Fruit fly (Drosophila melanogaster) whole organism, embryonic: ENCODE measurements around the gene CG18662.

Experiments
- BtbVII ChIP-seq: fragments of 200-800 bp; sonication (Bioruptor generic); optimal IDR thresholded peaks from 3 replicates; lab custom pipeline; 2017; ENCODE audit warnings: missing biosample characterization, mild to moderate bottlenecking, missing genetic modification characterization
- C15 ChIP-seq: fragments of 200-800 bp; sonication (Bioruptor generic); IDR thresholded peaks from 3 replicates; pipeline ENCODE4 v1.3.6; 2022; ENCODE audit warnings: missing biosample characterization, missing genetic modification characterization
- CG10462 ChIP-seq: fragments of 200-800 bp; sonication (Bioruptor generic); optimal IDR thresholded peaks from 2 replicates; lab custom pipeline; 2016; ENCODE audit warnings: missing biosample characterization, missing genetic modification characterization
- CG11085 ChIP-seq: fragments of 200-800 bp; sonication (Bioruptor generic); IDR thresholded peaks from 2 replicates; pipeline ENCODE4 v1.3.6; 2022; ENCODE audit warnings: missing biosample characterization, missing genetic modification characterization
- CG12219 ChIP-seq: fragments of 200-800 bp; sonication (Bioruptor generic); optimal IDR thresholded peaks from 3 replicates; lab custom pipeline; 2018; ENCODE audit warnings: missing biosample characterization, mild to moderate bottlenecking, missing genetic modification characterization
- CG12769 ChIP-seq: fragments of 200-800 bp; sonication (Bioruptor generic); optimal IDR thresholded peaks from 2 replicates; lab custom pipeline; 2019; ENCODE audit warnings: missing biosample characterization, mild to moderate bottlenecking, missing genetic modification characterization, moderate library complexity
- CG13775 ChIP-seq: fragments of 200-800 bp; sonication (Bioruptor generic); optimal IDR thresholded peaks from 3 replicates; lab custom pipeline; 2017; ENCODE audit warnings: missing biosample characterization, mild to moderate bottlenecking, missing genetic modification characterization
- CG14667 ChIP-seq: fragments of 200-800 bp; sonication (Bioruptor generic); IDR thresholded peaks from 2 replicates; pipeline ENCODE4 v1.3.6; 2022; ENCODE audit warnings: missing biosample characterization, missing genetic modification characterization
- CG17385 ChIP-seq: fragments of 200-800 bp; sonication (Bioruptor generic); optimal IDR thresholded peaks from 3 replicates; lab custom pipeline; 2018; ENCODE audit warnings: missing biosample characterization, mild to moderate bottlenecking, missing genetic modification characterization
- CG17829 ChIP-seq: fragments of 200-800 bp; optimal IDR thresholded peaks from 2 replicates; lab custom pipeline; 2019; ENCODE audit warnings: missing biosample characterization, mild to moderate bottlenecking, missing genetic modification characterization, moderate library complexity
- CG18011 ChIP-seq: fragments of 200-800 bp; sonication (Bioruptor generic); optimal IDR thresholded peaks from 2 replicates; lab custom pipeline; 2017; ENCODE audit warnings: missing biosample characterization, missing genetic modification characterization, mild to moderate bottlenecking, moderate library complexity, missing genotype
- CG34422 ChIP-seq: fragments of 200-800 bp; sonication (Bioruptor generic); IDR thresholded peaks from 3 replicates; pipeline ENCODE4 v1.3.6; 2022; ENCODE audit warnings: missing biosample characterization, missing genetic modification characterization
- CG4404 ChIP-seq: fragments of 200-800 bp; sonication (Bioruptor generic); IDR thresholded peaks from 2 replicates; pipeline ENCODE4 v1.3.6; 2022; ENCODE audit warnings: missing biosample characterization, missing genetic modification characterization
- CG4820 ChIP-seq: fragments of 200-800 bp; sonication (Bioruptor generic); optimal IDR thresholded peaks from 3 replicates; lab custom pipeline; 2016; ENCODE audit warnings: missing biosample characterization, missing genetic modification characterization
- CG6813 ChIP-seq: fragments of 200-800 bp; sonication (Bioruptor generic); optimal IDR thresholded peaks from 2 replicates; lab custom pipeline; 2017; ENCODE audit warnings: missing biosample characterization, missing genetic modification characterization, mild to moderate bottlenecking, moderate library complexity, missing genetic modification reagents
- CG8089 ChIP-seq: fragments of 200-800 bp; sonication (Bioruptor generic); optimal IDR thresholded peaks from 3 replicates; lab custom pipeline; 2016; ENCODE audit warnings: missing biosample characterization, missing genetic modification characterization
- CoRest ChIP-seq: fragments of 200-800 bp; sonication (Bioruptor generic); optimal IDR thresholded peaks from 3 replicates; lab custom pipeline; 2018; ENCODE audit warnings: missing biosample characterization, mild to moderate bottlenecking, missing genetic modification characterization, moderate library complexity
- Eip74EF ChIP-seq, 2 experiments: fragments of 200-800 bp in 1 of 2; fragments of >200 bp in 1 of 2; sonication (Bioruptor generic) in 1 of 2; optimal IDR thresholded peaks; 2 replicates each; lab custom pipeline; 2017 to 2019; ENCODE audit warnings: missing biosample characterization in 2 of 2, missing genetic modification characterization in 2 of 2, mild to moderate bottlenecking in 1 of 2, moderate library complexity in 1 of 2
- Ets65A ChIP-seq: fragments of 200-800 bp; sonication (Bioruptor generic); peaks from one replicate; lab custom pipeline; 2016; ENCODE audit warnings: missing biosample characterization, missing genetic modification characterization
- GATAe ChIP-seq: fragments of 200-800 bp; sonication (Bioruptor generic); conservative IDR thresholded peaks from 2 replicates; pipeline ENCODE4 v1.3.6; 2022; ENCODE audit warnings: missing biosample characterization, missing genetic modification characterization
- Med ChIP-seq: fragments of 200-800 bp; sonication (Bioruptor generic); peaks from one replicate; lab custom pipeline; 2016; ENCODE audit warnings: missing biosample characterization, missing genetic modification characterization, mild to moderate bottlenecking, inconsistent platforms, moderate library complexity
- Myb ChIP-seq: fragments of 200-800 bp; sonication (Bioruptor generic); optimal IDR thresholded peaks from 2 replicates; lab custom pipeline; 2016; ENCODE audit warnings: missing biosample characterization, missing genetic modification characterization
- abd-A ChIP-seq: fragments of 200-800 bp; sonication (Bioruptor generic); optimal IDR thresholded peaks from 3 replicates; lab custom pipeline; 2019; ENCODE audit warnings: missing biosample characterization, mild to moderate bottlenecking, missing genetic modification characterization, moderate library complexity
- al ChIP-seq: fragments of 200-800 bp; sonication (Bioruptor generic); IDR thresholded peaks from 2 replicates; pipeline ENCODE4 v1.3.6; 2022; ENCODE audit warnings: missing biosample characterization, missing genetic modification characterization
- bbx ChIP-seq: fragments of 200-800 bp; sonication (Bioruptor generic); IDR thresholded peaks from 2 replicates; pipeline ENCODE4 v1.3.6; 2022; ENCODE audit warnings: missing biosample characterization, missing genetic modification characterization; ENCODE audit not compliant: partially characterized antibody
- corto ChIP-seq: fragments of 200-800 bp; sonication (Bioruptor generic); optimal IDR thresholded peaks from 2 replicates; lab custom pipeline; 2016; ENCODE audit warnings: missing biosample characterization, mild to moderate bottlenecking, missing genetic modification characterization, moderate library complexity
- dmrt11E ChIP-seq: fragments of 200-800 bp; sonication (Bioruptor generic); optimal IDR thresholded peaks from 3 replicates; lab custom pipeline; 2018; ENCODE audit warnings: missing biosample characterization, mild to moderate bottlenecking, missing genetic modification characterization, moderate library complexity
- ems ChIP-seq: fragments of 200-800 bp; sonication (Bioruptor generic); optimal IDR thresholded peaks from 3 replicates; lab custom pipeline; 2016; ENCODE audit warnings: missing biosample characterization, missing genetic modification characterization
- en ChIP-seq: fragments of 200-800 bp; sonication (Bioruptor generic); optimal IDR thresholded peaks from 2 replicates; lab custom pipeline; 2016; ENCODE audit warnings: missing biosample characterization, missing genetic modification characterization
- ewg ChIP-seq: fragments of 200-800 bp; sonication (Bioruptor generic); optimal IDR thresholded peaks from 3 replicates; lab custom pipeline; 2017; ENCODE audit warnings: mild to moderate bottlenecking, missing biosample characterization, missing genetic modification reagents, missing genetic modification characterization
- gt ChIP-seq: fragments of 200-800 bp; sonication (Bioruptor generic); IDR thresholded peaks from 2 replicates; pipeline ENCODE4 v1.3.6; 2022; ENCODE audit warnings: missing biosample characterization, missing genetic modification characterization
- ind ChIP-seq: fragments of 200-800 bp; sonication (Bioruptor generic); optimal IDR thresholded peaks from 3 replicates; lab custom pipeline; 2016; ENCODE audit warnings: missing biosample characterization, missing genetic modification characterization
- kay ChIP-seq: fragments of 200-800 bp; sonication (Bioruptor generic); optimal IDR thresholded peaks from 2 replicates; lab custom pipeline; 2016; ENCODE audit warnings: missing biosample characterization, missing genetic modification characterization
- luna ChIP-seq: fragments of 200-800 bp; sonication (Bioruptor generic); optimal IDR thresholded peaks from 2 replicates; lab custom pipeline; 2016; ENCODE audit warnings: missing biosample characterization, missing genetic modification characterization
- nmo ChIP-seq: fragments of 200-800 bp; sonication (Bioruptor generic); optimal IDR thresholded peaks from 2 replicates; lab custom pipeline; 2018; ENCODE audit warnings: missing biosample characterization, mild to moderate bottlenecking, missing genetic modification characterization, moderate library complexity
- p53 ChIP-seq: fragments of 200-800 bp; sonication (Bioruptor generic); optimal IDR thresholded peaks from 2 replicates; lab custom pipeline; 2016; ENCODE audit warnings: missing biosample characterization, missing genetic modification characterization
- pita ChIP-seq: fragments of 200-800 bp; sonication (Bioruptor generic); optimal IDR thresholded peaks from 2 replicates; lab custom pipeline; 2017; ENCODE audit warnings: missing biosample characterization, mild to moderate bottlenecking, missing genetic modification characterization
- sens ChIP-seq: fragments of 200-800 bp; sonication (Bioruptor generic); peaks from one replicate; lab custom pipeline; 2016; ENCODE audit warnings: missing biosample characterization, missing genetic modification characterization
- tin ChIP-seq: fragments of 200-800 bp; sonication (Bioruptor generic); optimal IDR thresholded peaks from 3 replicates; lab custom pipeline; 2016; ENCODE audit warnings: missing biosample characterization, missing genetic modification characterization
- wek ChIP-seq: fragments of 200-800 bp; sonication (Bioruptor generic); optimal IDR thresholded peaks from 3 replicates; lab custom pipeline; 2018; ENCODE audit warnings: missing biosample characterization, mild to moderate bottlenecking, missing genetic modification characterization, moderate library complexity
- z ChIP-seq: fragments of 200-800 bp; sonication (Bioruptor generic); IDR thresholded peaks from 3 replicates; pipeline ENCODE4 v1.3.6; 2022; ENCODE audit warnings: missing biosample characterization, missing genetic modification characterization

CG18662 gene

DNA sequence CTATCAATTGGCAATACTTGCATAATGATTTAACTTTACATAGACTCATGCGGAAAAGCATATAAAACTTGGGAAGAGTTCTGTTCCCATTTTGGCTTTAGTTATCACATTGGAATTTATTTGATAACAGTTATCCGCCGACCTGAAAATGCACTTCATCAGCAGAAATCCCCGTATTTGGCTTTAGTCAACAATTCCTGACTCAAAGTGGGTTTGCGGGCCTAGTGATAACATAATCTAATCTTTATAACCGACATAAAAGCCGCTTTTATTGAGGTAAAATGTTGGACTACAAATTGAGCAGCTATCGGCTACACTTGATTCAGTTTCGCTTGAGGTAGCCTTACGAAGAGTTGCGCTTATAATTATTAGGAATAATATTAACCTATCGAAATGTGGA lies 29.8 kb downstream of the CG18662 start, which contains the start of gene CG9568 (continued):
- TF ChIP-seq CG8089 = no peak
- no peak for TF ChIP-seq ind
- TF ChIP-seq Myb = no peak
- peak; percentile 53 for TF ChIP-seq Med
- TF ChIP-seq Eip74EF (GFP tag; optimal IDR thresholded peaks at IDR 0.05; lab: Kevin White, UChicago) = no peak
- peak; percentile 37; the same call in 1 of the 2 replicates for TF ChIP-seq GATAe (GFP tag; lab: Robert Waterston, UW)
- TF ChIP-seq sens (GFP tag; lab: Kevin White, UChicago) = peak; percentile 42
- TF ChIP-seq bbx (GFP tag; lab: Robert Waterston, UW) = no peak
- no peak for TF ChIP-seq C15 (GFP tag; lab: Robert Waterston, UW)
- no peak for TF ChIP-seq CG14667 (GFP tag; lab: Robert Waterston, UW)
- no peak for TF ChIP-seq luna (GFP tag; lab: Kevin White, UChicago)
- no peak for TF ChIP-seq gt (GFP tag; lab: Robert Waterston, UW)
- peak; percentile 2 for TF ChIP-seq CG12219 (GFP tag; lab: Kevin White, UChicago)
- no peak for TF ChIP-seq ewg (GFP tag; lab: Kevin White, UChicago)
- TF ChIP-seq z (GFP tag; lab: Robert Waterston, UW) = no peak
- TF ChIP-seq CG17829 (tag; lab: Kevin White, UChicago) = no peak
- TF ChIP-seq Ets65A (GFP tag; lab: Kevin White, UChicago) = no peak
- TF ChIP-seq kay = no peak
- no peak for TF ChIP-seq CG11085 (GFP tag; lab: Robert Waterston, UW)
- no peak for TF ChIP-seq dmrt11E (tag; lab: Kevin White, UChicago)
- TF ChIP-seq BtbVII (GFP tag; lab: Kevin White, UChicago) = peak; percentile 14
- no peak for TF ChIP-seq ems (GFP tag; lab: Kevin White, UChicago)
- no peak for TF ChIP-seq p53 (GFP tag; lab: Kevin White, UChicago)
- peak; percentile 17 for TF ChIP-seq CG6813 (GFP tag; lab: Kevin White, UChicago)
- TF ChIP-seq CG4404 (GFP tag; lab: Robert Waterston, UW) = no peak
- TF ChIP-seq CG4820 (GFP tag; lab: Kevin White, UChicago) = no peak
- peak; percentile 13 for TF ChIP-seq CG12769 (tag; lab: Kevin White, UChicago)
- no peak for TF ChIP-seq CG34422
- TF ChIP-seq CoRest (tag; lab: Kevin White, UChicago) = no peak
- TF ChIP-seq CG17385 = peak; percentile 2
- TF ChIP-seq CG13775 (GFP tag; lab: Kevin White, UChicago) = no peak
- TF ChIP-seq CG10462 (GFP tag; lab: Kevin White, UChicago) = no peak
- TF ChIP-seq abd-A (tag; lab: Kevin White, UChicago) = no peak
- peak; percentile 42 for TF ChIP-seq wek (GFP tag; lab: Kevin White, UChicago)
- no peak for TF ChIP-seq pita
- no peak for TF ChIP-seq corto (GFP tag; lab: Kevin White, UChicago)
- TF ChIP-seq en (GFP tag; lab: Kevin White, UChicago) = no peak
- TF ChIP-seq CG18011 (GFP tag; lab: Kevin White, UChicago) = no peak
- no peak for TF ChIP-seq nmo
- TF ChIP-seq al (GFP tag; lab: Robert Waterston, UW) = no peak
- no peak for TF ChIP-seq tin (GFP tag; lab: Kevin White, UChicago)
